Fruit fly (Drosophila melanogaster) whole organism, embryonic: ENCODE results near the gene Desat1.

ENCODE experiments used
- CG10321 ChIP-seq: fragments of 200-800 bp; sonication (Bioruptor generic); IDR thresholded peaks from 2 replicates; pipeline ENCODE4 v1.3.6; 2022; ENCODE audit warnings: missing biosample characterization, missing genetic modification characterization
- CG11085 ChIP-seq: fragments of 200-800 bp; sonication (Bioruptor generic); IDR thresholded peaks from 2 replicates; pipeline ENCODE4 v1.3.6; 2022; ENCODE audit warnings: missing biosample characterization, missing genetic modification characterization
- CG12219 ChIP-seq: fragments of 200-800 bp; sonication (Bioruptor generic); optimal IDR thresholded peaks from 3 replicates; lab custom pipeline; 2018; ENCODE audit warnings: missing biosample characterization, mild to moderate bottlenecking, missing genetic modification characterization
- CG12299 ChIP-seq: fragments of 200-800 bp; sonication (Bioruptor generic); optimal IDR thresholded peaks from 2 replicates; lab custom pipeline; 2018; ENCODE audit warnings: missing biosample characterization, mild to moderate bottlenecking, missing genetic modification characterization
- CG16815 ChIP-seq: fragments of 200-800 bp; sonication (Bioruptor generic); optimal IDR thresholded peaks from 3 replicates; lab custom pipeline; 2017; ENCODE audit warnings: missing biosample characterization, mild to moderate bottlenecking, missing genetic modification characterization
- CG16863 ChIP-seq: fragments of 200-800 bp; sonication (Bioruptor generic); optimal IDR thresholded peaks from 3 replicates; lab custom pipeline; 2016; ENCODE audit warnings: missing biosample characterization, missing genetic modification characterization
- CG2120 ChIP-seq: fragments of 200-800 bp; sonication (Bioruptor generic); optimal IDR thresholded peaks from 3 replicates; lab custom pipeline; 2016; ENCODE audit warnings: missing biosample characterization, missing genetic modification characterization
- CG2129 ChIP-seq: fragments of 200-800 bp; sonication (Bioruptor generic); IDR thresholded peaks from 2 replicates; pipeline ENCODE4 v1.3.6; 2022; ENCODE audit warnings: missing biosample characterization, missing genetic modification characterization; ENCODE audit not compliant: partially characterized antibody
- CG30020 ChIP-seq: fragments of 200-800 bp; optimal IDR thresholded peaks from 2 replicates; lab custom pipeline; 2019; ENCODE audit warnings: missing biosample characterization, mild to moderate bottlenecking, missing genetic modification characterization, moderate library complexity
- CG30403 ChIP-seq: fragments of 200-800 bp; sonication (Bioruptor generic); optimal IDR thresholded peaks from 3 replicates; lab custom pipeline; 2016; ENCODE audit warnings: missing biosample characterization, missing genetic modification characterization
- CG31441 ChIP-seq: fragments of 200-800 bp; sonication (Bioruptor generic); IDR thresholded peaks from 2 replicates; pipeline ENCODE4 v1.3.6; 2022; ENCODE audit warnings: missing biosample characterization, missing genetic modification characterization
- CG4820 ChIP-seq: fragments of 200-800 bp; sonication (Bioruptor generic); optimal IDR thresholded peaks from 3 replicates; lab custom pipeline; 2016; ENCODE audit warnings: missing biosample characterization, missing genetic modification characterization
- CG6683 ChIP-seq: fragments of 200-800 bp; sonication (Bioruptor generic); optimal IDR thresholded peaks from 2 replicates; lab custom pipeline; 2017; ENCODE audit warnings: missing biosample characterization, mild to moderate bottlenecking, missing genetic modification characterization, missing genetic modification reagents
- CG6689 ChIP-seq: fragments of 200-800 bp; sonication (Bioruptor generic); IDR thresholded peaks from 2 replicates; pipeline ENCODE4 v1.3.6; 2022; ENCODE audit warnings: missing biosample characterization, missing genetic modification characterization
- CG6813 ChIP-seq: fragments of 200-800 bp; sonication (Bioruptor generic); optimal IDR thresholded peaks from 2 replicates; lab custom pipeline; 2017; ENCODE audit warnings: missing biosample characterization, missing genetic modification characterization, mild to moderate bottlenecking, moderate library complexity, missing genetic modification reagents
- CG7357 ChIP-seq: fragments of 200-800 bp; sonication (Bioruptor generic); IDR thresholded peaks from 3 replicates; pipeline ENCODE4 v1.3.6; 2022; ENCODE audit warnings: missing biosample characterization, missing genetic modification characterization
- CG7372 ChIP-seq: fragments of 200-800 bp; sonication (Bioruptor generic); IDR thresholded peaks from 2 replicates; pipeline ENCODE4 v1.3.6; 2022; ENCODE audit warnings: missing biosample characterization, missing genetic modification characterization
- CG8281 ChIP-seq: fragments of 200-800 bp; sonication (Bioruptor generic); optimal IDR thresholded peaks from 2 replicates; lab custom pipeline; 2018; ENCODE audit warnings: missing biosample characterization, mild to moderate bottlenecking, missing genetic modification characterization, moderate library complexity
- CG8478 ChIP-seq: fragments of >200 bp; optimal IDR thresholded peaks from 2 replicates; lab custom pipeline; 2018
- Camta ChIP-seq: fragments of 200-800 bp; sonication (Bioruptor generic); optimal IDR thresholded peaks from 2 replicates; lab custom pipeline; 2016; ENCODE audit warnings: missing biosample characterization, missing genetic modification characterization
- CkIIα-i1 ChIP-seq: fragments of 200-800 bp; sonication (Bioruptor generic); IDR thresholded peaks from 2 replicates; pipeline ENCODE4 v1.3.6; 2022; ENCODE audit warnings: missing biosample characterization, missing genetic modification characterization
- Dad ChIP-seq: fragments of 200-800 bp; sonication (Bioruptor generic); optimal IDR thresholded peaks from 3 replicates; lab custom pipeline; 2016; ENCODE audit warnings: missing biosample characterization, missing genetic modification characterization
- Dip3 ChIP-seq: fragments of 200-800 bp; sonication (Bioruptor generic); optimal IDR thresholded peaks from 3 replicates; lab custom pipeline; 2016; ENCODE audit warnings: missing biosample characterization, missing genetic modification characterization
- E2f2 ChIP-seq: fragments of 200-800 bp; sonication (Bioruptor generic); IDR thresholded peaks from 2 replicates; pipeline ENCODE4 v1.3.6; 2022; ENCODE audit warnings: missing biosample characterization, missing genetic modification characterization
- Fer3 ChIP-seq: fragments of 200-800 bp; sonication (Bioruptor generic); optimal IDR thresholded peaks from 2 replicates; lab custom pipeline; 2018; ENCODE audit warnings: missing biosample characterization, mild to moderate bottlenecking, missing genetic modification characterization, moderate library complexity
- MESR4 ChIP-seq: fragments of 200-800 bp; sonication (Bioruptor generic); optimal IDR thresholded peaks from 2 replicates; lab custom pipeline; 2018; ENCODE audit warnings: missing biosample characterization, mild to moderate bottlenecking, missing genetic modification characterization, moderate library complexity
- Med ChIP-seq: fragments of 200-800 bp; sonication (Bioruptor generic); peaks from one replicate; lab custom pipeline; 2016; ENCODE audit warnings: missing biosample characterization, missing genetic modification characterization, mild to moderate bottlenecking, inconsistent platforms, moderate library complexity
- NC2α ChIP-seq: fragments of 200-800 bp; sonication (Bioruptor generic); optimal IDR thresholded peaks from 2 replicates; lab custom pipeline; 2016; ENCODE audit warnings: missing biosample characterization, missing genetic modification characterization
- NK7.1 ChIP-seq: fragments of 200-800 bp; sonication (Bioruptor generic); optimal IDR thresholded peaks from 3 replicates; lab custom pipeline; 2016; ENCODE audit warnings: missing biosample characterization, missing genetic modification characterization
- NfI ChIP-seq: fragments of 200-800 bp; sonication (Bioruptor generic); optimal IDR thresholded peaks from 3 replicates; lab custom pipeline; 2018; ENCODE audit warnings: missing biosample characterization, mild to moderate bottlenecking, missing genetic modification characterization, moderate library complexity
- Oli ChIP-seq: fragments of 200-800 bp; sonication (Bioruptor generic); optimal IDR thresholded peaks from 2 replicates; lab custom pipeline; 2018; ENCODE audit warnings: missing biosample characterization, mild to moderate bottlenecking, missing genetic modification characterization, moderate library complexity
- Rfx ChIP-seq: fragments of 200-800 bp; sonication (Bioruptor generic); IDR thresholded peaks from 2 replicates; pipeline ENCODE4 v1.3.6; 2022; ENCODE audit warnings: missing biosample characterization, missing genetic modification characterization
- Sox100B ChIP-seq: fragments of 200-800 bp; sonication (Bioruptor generic); optimal IDR thresholded peaks from 3 replicates; lab custom pipeline; 2018; ENCODE audit warnings: missing biosample characterization, mild to moderate bottlenecking, missing genetic modification characterization
- Taf1 ChIP-seq: fragments of 200-800 bp; sonication (Bioruptor generic); IDR thresholded peaks from 2 replicates; pipeline ENCODE4 v1.3.6; 2022; ENCODE audit warnings: missing biosample characterization, missing genetic modification characterization
- ara ChIP-seq: fragments of 200-800 bp; sonication (Bioruptor generic); IDR thresholded peaks from 2 replicates; pipeline ENCODE4 v1.3.6; 2022; ENCODE audit warnings: missing biosample characterization, missing genetic modification characterization
- ase ChIP-seq: fragments of 200-800 bp; sonication (Bioruptor generic); IDR thresholded peaks from 3 replicates; pipeline ENCODE4 v1.3.6; 2022; ENCODE audit warnings: missing biosample characterization, missing genetic modification characterization
- chif ChIP-seq, 2 experiments: fragments of 200-800 bp; sonication (Bioruptor generic); optimal IDR thresholded peaks; 3 replicates each; lab custom pipeline; 2016; ENCODE audit warnings: missing biosample characterization in 2 of 2, missing genetic modification characterization in 2 of 2
- chm ChIP-seq: fragments of 200-800 bp; sonication (Bioruptor generic); IDR thresholded peaks from 2 replicates; pipeline ENCODE4 v1.3.6; 2022; ENCODE audit warnings: missing biosample characterization, missing genetic modification characterization
- dati ChIP-seq: fragments of 200-800 bp; sonication (Bioruptor generic); IDR thresholded peaks from 2 replicates; pipeline ENCODE4 v1.3.6; 2022; ENCODE audit warnings: missing biosample characterization, missing genetic modification characterization
- fd64A ChIP-seq: fragments of 200-800 bp; sonication (Bioruptor generic); optimal IDR thresholded peaks from 3 replicates; lab custom pipeline; 2018; ENCODE audit warnings: missing biosample characterization, mild to moderate bottlenecking, missing genetic modification characterization
- gsb ChIP-seq: fragments of 200-800 bp; sonication (Bioruptor generic); IDR thresholded peaks from 2 replicates; pipeline ENCODE4 v1.3.6; 2022; ENCODE audit warnings: missing biosample characterization, missing genetic modification characterization
- ken ChIP-seq: fragments of 200-800 bp; sonication (Bioruptor generic); IDR thresholded peaks from 3 replicates; pipeline ENCODE4 v1.3.6; 2022; ENCODE audit warnings: missing biosample characterization, missing genetic modification characterization
- klu ChIP-seq: fragments of 200-800 bp; sonication (Bioruptor generic); IDR thresholded peaks from 2 replicates; pipeline ENCODE4 v1.3.6; 2022; ENCODE audit warnings: missing biosample characterization, missing genetic modification characterization
- luna ChIP-seq: fragments of 200-800 bp; sonication (Bioruptor generic); optimal IDR thresholded peaks from 2 replicates; lab custom pipeline; 2016; ENCODE audit warnings: missing biosample characterization, missing genetic modification characterization
- mam ChIP-seq: fragments of 200-800 bp; sonication (Bioruptor generic); optimal IDR thresholded peaks from 3 replicates; lab custom pipeline; 2016; ENCODE audit warnings: missing biosample characterization, missing genetic modification characterization
- nerfin-1 ChIP-seq: fragments of 200-800 bp; sonication (Bioruptor generic); optimal IDR thresholded peaks from 3 replicates; lab custom pipeline; 2019; ENCODE audit warnings: missing biosample characterization, mild to moderate bottlenecking, missing genetic modification characterization, moderate library complexity
- oc ChIP-seq: fragments of 200-800 bp; sonication (Bioruptor generic); optimal IDR thresholded peaks from 2 replicates; lab custom pipeline; 2018; ENCODE audit warnings: missing biosample characterization, mild to moderate bottlenecking, missing genetic modification characterization, moderate library complexity
- p53 ChIP-seq: fragments of 200-800 bp; sonication (Bioruptor generic); optimal IDR thresholded peaks from 2 replicates; lab custom pipeline; 2016; ENCODE audit warnings: missing biosample characterization, missing genetic modification characterization
- pros ChIP-seq: fragments of 200-800 bp; sonication (Bioruptor generic); optimal IDR thresholded peaks from 3 replicates; lab custom pipeline; 2019; ENCODE audit warnings: missing biosample characterization, mild to moderate bottlenecking, missing genetic modification characterization, moderate library complexity
- sim ChIP-seq: fragments of 200-800 bp; sonication (Bioruptor generic); IDR thresholded peaks from 2 replicates; pipeline ENCODE4 v1.3.6; 2022; ENCODE audit warnings: missing biosample characterization, missing genetic modification characterization
- sqz ChIP-seq: fragments of 200-800 bp; sonication (Bioruptor generic); optimal IDR thresholded peaks from 3 replicates; lab custom pipeline; 2018; ENCODE audit warnings: missing biosample characterization, mild to moderate bottlenecking, missing genetic modification characterization

Gene Desat1

dm6 chr3R:12425510-12426309, 13.7 kb upstream of the Desat1 start, which contains the start of gene Pp1-87B (continued):
- TF ChIP-seq E2f2 (GFP tag; lab: Robert Waterston, UW) = no peak
- TF ChIP-seq Taf1 (GFP tag; lab: Robert Waterston, UW) = no peak
- 0 out of 2 replicates have a peak, but pooled peaks have one; percentile 52 for TF ChIP-seq chm
- no peak for TF ChIP-seq CG6683 (GFP tag; lab: Kevin White, UChicago)
- no peak for TF ChIP-seq CG2129 (GFP tag; lab: Robert Waterston, UW)
- no peak for TF ChIP-seq pros
- no peak for TF ChIP-seq CG6813 (GFP tag; lab: Kevin White, UChicago)
- no peak for TF ChIP-seq CG12219 (GFP tag; lab: Kevin White, UChicago)
- no peak for TF ChIP-seq NC2α
- TF ChIP-seq NK7.1 (GFP tag; lab: Kevin White, UChicago) = no peak
- peak; percentile 97 for TF ChIP-seq CG8478 (lab: Kevin White, UChicago)
- TF ChIP-seq klu (GFP tag; lab: Robert Waterston, UW) = no peak
- TF ChIP-seq Camta (GFP tag; lab: Kevin White, UChicago) = peak; percentile 13
- no peak for TF ChIP-seq CG6689 (GFP tag; lab: Robert Waterston, UW)
- peak in 1 of 2 experiments; percentile 1 for TF ChIP-seq chif (GFP tag; optimal IDR thresholded peaks at IDR 0.05; lab: Kevin White, UChicago)
- no peak for TF ChIP-seq sqz (GFP tag; lab: Kevin White, UChicago)
- TF ChIP-seq CG11085 (GFP tag; lab: Robert Waterston, UW) = no peak
- no peak for TF ChIP-seq CG4820
- TF ChIP-seq ken (GFP tag; lab: Robert Waterston, UW) = no peak
- TF ChIP-seq NfI (GFP tag; lab: Kevin White, UChicago) = no peak
- TF ChIP-seq CG2120 (GFP tag; lab: Kevin White, UChicago) = peak; percentile 7
- TF ChIP-seq CG7357 = no peak
- no peak for TF ChIP-seq Rfx
- TF ChIP-seq CkIIα-i1 (GFP tag; lab: Robert Waterston, UW) = no peak
- TF ChIP-seq mam = no peak
- no peak for TF ChIP-seq CG16815 (GFP tag; lab: Kevin White, UChicago)
- no peak for TF ChIP-seq Sox100B
- peak; percentile 14 for TF ChIP-seq p53 (GFP tag; lab: Kevin White, UChicago)
- TF ChIP-seq Fer3 = no peak
- TF ChIP-seq dati (GFP tag; lab: Robert Waterston, UW) = no peak
- TF ChIP-seq CG31441 = peak; percentile 25; the same call in 1 of the 2 replicates
- TF ChIP-seq luna (GFP tag; lab: Kevin White, UChicago) = no peak
- no peak for TF ChIP-seq CG12299
- peak; percentile 10 for TF ChIP-seq Dip3 (GFP tag; lab: Kevin White, UChicago)
- TF ChIP-seq Med (GFP tag; lab: Kevin White, UChicago) = peak; percentile 76
- no peak for TF ChIP-seq CG16863
- TF ChIP-seq MESR4 (GFP tag; lab: Kevin White, UChicago) = peak; percentile 98
- no peak for TF ChIP-seq ara (GFP tag; lab: Robert Waterston, UW)
- no peak for TF ChIP-seq oc
- no peak for TF ChIP-seq nerfin-1 (tag; lab: Kevin White, UChicago)
- TF ChIP-seq sim (GFP tag; lab: Robert Waterston, UW) = no peak
- peak; percentile 45 for TF ChIP-seq CG30020 (tag; lab: Kevin White, UChicago)
- TF ChIP-seq fd64A (GFP tag; lab: Kevin White, UChicago) = no peak
- no peak for TF ChIP-seq CG8281 (tag; lab: Kevin White, UChicago)
- peak; percentile 91 for TF ChIP-seq CG10321 (GFP tag; lab: Robert Waterston, UW)
- no peak for TF ChIP-seq gsb (GFP tag; lab: Robert Waterston, UW)
- no peak for TF ChIP-seq CG7372 (GFP tag; lab: Robert Waterston, UW)
- no peak for TF ChIP-seq Dad (GFP tag; lab: Kevin White, UChicago)
- TF ChIP-seq CG30403 (GFP tag; lab: Kevin White, UChicago) = peak; percentile 39
- TF ChIP-seq Oli (tag; lab: Kevin White, UChicago) = no peak
- no peak for TF ChIP-seq ase (GFP tag; lab: Robert Waterston, UW)
